Fruit fly (Drosophila melanogaster) whole organism, pupa: ENCODE results near the gene He.
A peak's percentile ranks its signal among the peaks of the same experiment; 100 is the strongest.

ENCODE experiments used
- CG10348 ChIP-seq: fragments of 200-800 bp; sonication (Bioruptor generic); IDR thresholded peaks from 2 replicates; pipeline ENCODE4 v1.3.6; 2022; ENCODE audit warnings: missing biosample characterization, missing genetic modification characterization
- CG13204 ChIP-seq: fragments of 200-800 bp; sonication (Bioruptor generic); optimal IDR thresholded peaks from 2 replicates; lab custom pipeline; 2018; ENCODE audit warnings: missing biosample characterization, mild to moderate bottlenecking, missing genetic modification characterization, moderate library complexity
- CG14655 ChIP-seq: fragments of 200-800 bp; sonication (Bioruptor generic); optimal IDR thresholded peaks from 3 replicates; lab custom pipeline; 2017; ENCODE audit warnings: mild to moderate bottlenecking, missing biosample characterization, missing genetic modification reagents, missing genetic modification characterization
- CG15710 ChIP-seq: fragments of 200-800 bp; sonication (Bioruptor generic); optimal IDR thresholded peaks from 2 replicates; lab custom pipeline; 2018; ENCODE audit warnings: missing biosample characterization, mild to moderate bottlenecking, missing genetic modification characterization, moderate library complexity
- CG32121 ChIP-seq: fragments of 200-800 bp; sonication (Bioruptor generic); IDR thresholded peaks from 2 replicates; pipeline ENCODE4 v1.3.6; 2022; ENCODE audit warnings: missing biosample characterization, missing genetic modification characterization
- CG4496 ChIP-seq: fragments of 200-800 bp; sonication (Bioruptor generic); IDR thresholded peaks from 3 replicates; pipeline ENCODE4 v1.3.6; 2022; ENCODE audit warnings: missing biosample characterization, missing genetic modification characterization
- CG8159 ChIP-seq: fragments of 200-800 bp; sonication (Bioruptor generic); optimal IDR thresholded peaks from 3 replicates; lab custom pipeline; 2018; ENCODE audit warnings: missing biosample characterization, mild to moderate bottlenecking, missing genetic modification characterization, moderate library complexity
- CG8301 ChIP-seq: fragments of 200-800 bp; sonication (Bioruptor generic); optimal IDR thresholded peaks from 2 replicates; lab custom pipeline; 2018; ENCODE audit warnings: missing biosample characterization, mild to moderate bottlenecking, missing genetic modification characterization
- CG9948 ChIP-seq: fragments of 200-800 bp; sonication (Bioruptor generic); optimal IDR thresholded peaks from 2 replicates; lab custom pipeline; 2018; ENCODE audit warnings: missing biosample characterization, mild to moderate bottlenecking, missing genetic modification characterization, moderate library complexity
- D1 ChIP-seq: fragments of 200-800 bp; sonication (Bioruptor generic); optimal IDR thresholded peaks from 2 replicates; lab custom pipeline; 2018; ENCODE audit warnings: missing biosample characterization, mild to moderate bottlenecking, missing genetic modification characterization, moderate library complexity
- EcR ChIP-seq: fragments of 200-800 bp; sonication (Bioruptor generic); optimal IDR thresholded peaks from 3 replicates; lab custom pipeline; 2019; ENCODE audit warnings: missing biosample characterization, missing genetic modification characterization, mild to moderate bottlenecking, moderate library complexity, missing genetic modification reagents
- Snoo ChIP-seq: fragments of 200-800 bp; sonication (Bioruptor generic); optimal IDR thresholded peaks from 3 replicates; lab custom pipeline; 2017; ENCODE audit warnings: missing biosample characterization, mild to moderate bottlenecking, missing genetic modification characterization, inconsistent platforms
- rn ChIP-seq: fragments of 200-800 bp; sonication (Bioruptor generic); IDR thresholded peaks from 2 replicates; pipeline ENCODE4 v1.3.6; 2022; ENCODE audit warnings: missing biosample characterization, missing genetic modification characterization

DNA sequence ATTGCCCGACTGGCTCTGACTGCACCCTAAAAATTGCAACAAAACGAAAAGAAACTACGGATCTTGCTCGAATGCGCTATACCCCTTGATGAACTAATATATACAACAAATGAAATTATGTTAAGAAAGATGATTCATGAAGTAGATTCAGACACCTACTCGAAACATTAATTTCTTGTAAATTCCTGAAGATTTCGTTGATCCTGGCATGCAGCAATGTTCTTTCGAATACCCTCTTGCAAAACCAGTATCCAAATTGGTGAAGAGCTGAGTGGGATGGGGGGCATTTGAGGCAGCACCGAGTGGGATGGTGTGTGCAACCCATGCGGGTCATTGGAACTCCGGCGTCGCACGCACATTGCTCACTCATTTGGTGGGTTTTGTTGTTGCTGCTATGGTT, 17.0 kb downstream of the He start:
- TF ChIP-seq CG32121 (GFP tag; lab: Robert Waterston, UW) (peak; percentile 97), Snoo (tag; lab: Kevin White, UChicago) (peak; percentile 97), EcR (peak; percentile 85), D1 (tag; lab: Kevin White, UChicago) (peak; percentile 59), CG8159 (tag; lab: Kevin White, UChicago) (peak; percentile 90), CG4496 (peak; percentile 98), CG10348 (peak; percentile 79), CG15710 (tag; lab: Kevin White, UChicago) (peak; percentile 93), CG13204 (peak; percentile 78), CG9948 (tag; lab: Kevin White, UChicago) (peak; percentile 91), rn (GFP tag; lab: Robert Waterston, UW) (peak; percentile 91), CG8301 (tag; lab: Kevin White, UChicago) (peak; percentile 96), CG14655 (GFP tag; lab: Kevin White, UChicago) (peak; percentile 96)
